Worm (Caenorhabditis elegans) whole organism, early embryonic: ENCODE results near the gene dmsr-4.

Source experiments
- ama-1 ChIP-seq: fragments of 150-350 bp; optimal IDR thresholded peaks from 2 replicates; lab custom pipeline; 2014
- hmbx-1 ChIP-seq: sonication (generic microtip); optimal IDR thresholded peaks from 2 replicates; lab custom pipeline; 2016; ENCODE audit warnings: mild to moderate bottlenecking, missing genetic modification characterization, missing compliant biosample characterization
- hmg-4 ChIP-seq: fragments of 200-800 bp; sonication (Bioruptor generic); optimal IDR thresholded peaks from 2 replicates; lab custom pipeline; 2018; ENCODE audit warnings: mild to moderate bottlenecking, missing genetic modification characterization, missing compliant biosample characterization
- hnd-1 ChIP-seq: sonication (generic microtip); optimal IDR thresholded peaks from 2 replicates; lab custom pipeline; 2016; ENCODE audit warnings: missing genetic modification characterization, missing compliant biosample characterization

ce11 chrII:323048-323776 lies 33.7 kb downstream of the dmsr-4 start, which contains the start of gene K01A2.10:
- TF ChIP-seq hmbx-1 (tag; lab: Kevin White, UChicago) (no peak), ama-1 (lab: Kevin White, UChicago) (no peak), hnd-1 (tag; lab: Kevin White, UChicago) (no peak), hmg-4 (peak; percentile 45)
